Fruit fly (Drosophila melanogaster) whole organism: Measurements from ENCODE around the gene Jwa.

Source experiments
- EcR ChIP-seq, 2 experiments: fragments of >200 bp; optimal IDR thresholded peaks; 2 replicates each; lab custom pipeline; 2017; ENCODE audit warnings: missing biosample characterization in 2 of 2, missing genetic modification characterization in 2 of 2, missing genetic modification reagents in 2 of 2
- psq ChIP-seq: fragments of >200 bp; optimal IDR thresholded peaks from 2 replicates; lab custom pipeline; 2017

DNA sequence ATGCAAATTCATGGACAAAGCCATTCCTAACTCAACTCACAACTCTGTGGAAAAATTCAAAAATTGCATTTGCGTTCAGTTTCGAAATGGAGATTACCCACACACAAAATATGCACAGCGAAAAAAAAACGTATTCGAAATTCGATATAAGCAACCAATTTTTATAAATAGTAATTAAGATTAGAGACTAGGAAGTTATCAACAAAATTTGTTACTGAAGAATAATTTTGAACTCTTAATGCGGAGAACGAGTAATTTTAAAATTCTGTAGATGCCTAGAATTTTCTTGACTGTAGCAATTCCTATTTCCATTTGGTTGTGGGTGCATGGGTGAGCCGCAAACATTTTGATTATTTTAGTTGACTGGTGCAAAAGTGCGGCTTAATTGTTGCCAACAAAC is 42.1 kb downstream of the Jwa start:
- no peak for TF ChIP-seq psq (lab: Kevin White, UChicago)
- TF ChIP-seq EcR (GFP tag; optimal IDR thresholded peaks at IDR 0.05; lab: Kevin White, UChicago), result no peak
